Fruit fly (Drosophila melanogaster): ENCODE data around the gene Lsp1beta.

Gene Lsp1beta

DNA sequence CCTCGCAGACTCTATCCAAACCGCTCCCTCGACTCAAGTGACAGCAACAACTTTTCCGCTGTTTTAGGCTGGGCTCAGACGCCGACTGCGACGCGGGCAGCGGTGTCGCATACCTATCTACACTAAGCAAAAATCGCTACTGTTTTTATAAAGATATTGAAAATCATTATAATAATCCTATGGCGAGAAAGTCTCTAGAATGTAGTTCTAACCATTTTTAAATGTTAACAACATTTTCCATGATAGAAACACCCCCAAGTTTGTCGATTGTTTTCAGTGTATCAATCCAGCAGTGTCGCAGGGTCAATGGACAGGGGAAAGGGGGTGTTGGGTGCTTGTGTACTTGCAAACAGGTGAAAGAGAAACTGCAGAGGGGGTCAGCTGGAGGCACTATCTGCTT, 32.4 kb upstream of the Lsp1beta start (continued):
- TF ChIP-seq CG5245 (GFP tag; optimal IDR thresholded peaks at IDR 0.05) (peak; percentile 97), CG18476 (GFP tag; optimal IDR thresholded peaks at IDR 0.05) (peak; percentile 95), p53 (GFP tag; optimal IDR thresholded peaks at IDR 0.05) (peak; percentile 68), CG6272 (GFP tag; IDR thresholded peaks at IDR 0.05) (peak; percentile 92), kay (GFP tag; optimal IDR thresholded peaks at IDR 0.05) (peak; percentile 88), CG15073 (GFP tag; optimal IDR thresholded peaks at IDR 0.05) (peak; percentile 78), CG4424 (GFP tag; optimal IDR thresholded peaks at IDR 0.05) (peak; percentile 97), phol (tag; optimal IDR thresholded peaks at IDR 0.05) (peak; percentile 95), Optix (GFP tag; IDR thresholded peaks at IDR 0.05) (peak; percentile 95), CG34422 (GFP tag; IDR thresholded peaks at IDR 0.05) (peak; percentile 97), CG9817 (tag; optimal IDR thresholded peaks at IDR 0.05) (peak; percentile 97), CG10431 (GFP tag; optimal IDR thresholded peaks at IDR 0.05) (peak; percentile 68), CG1647 (GFP tag; optimal IDR thresholded peaks at IDR 0.05) (peak; percentile 96), CG32767 (GFP tag; IDR thresholded peaks at IDR 0.05) (peak; percentile 93), Sox100B (GFP tag; optimal IDR thresholded peaks at IDR 0.05) (peak; percentile 91), Hr39 (optimal IDR thresholded peaks at IDR 0.05) (no peak), Abd-B (GFP tag; optimal IDR thresholded peaks at IDR 0.05) (peak; percentile 88), CG31388 (GFP tag; optimal IDR thresholded peaks at IDR 0.05) (peak; percentile 87), lmd (GFP tag; IDR thresholded peaks at IDR 0.05) (peak; percentile 96), tll (GFP tag; optimal IDR thresholded peaks at IDR 0.05) (peak in 1 of 2 experiments; percentile 71), peb (GFP tag; IDR thresholded peaks at IDR 0.05) (peak; percentile 88), gt (GFP tag; IDR thresholded peaks at IDR 0.05) (peak; percentile 81), ftz-f1 (GFP tag; optimal IDR thresholded peaks at IDR 0.05) (peak; percentile 79), H15 (GFP tag; IDR thresholded peaks at IDR 0.05) (peak; percentile 96), CG11398 (GFP tag; optimal IDR thresholded peaks at IDR 0.05) (peak; percentile 84), CG1602 (GFP tag; optimal IDR thresholded peaks at IDR 0.05) (peak; percentile 94), CG2199 (GFP tag; IDR thresholded peaks at IDR 0.05) (peak; percentile 96), Mad (GFP tag; optimal IDR thresholded peaks at IDR 0.05) (peak; percentile 96), D19A (tag; optimal IDR thresholded peaks at IDR 0.05) (peak; percentile 92), CG4328 (GFP tag; optimal IDR thresholded peaks at IDR 0.05) (peak; percentile 87), CG3995 (GFP tag; optimal IDR thresholded peaks at IDR 0.05) (peak; percentile 70), ase (GFP tag; IDR thresholded peaks at IDR 0.05) (peak; percentile 96), unc-4 (GFP tag; IDR thresholded peaks at IDR 0.05; ENCODE audit: partially characterized antibody) (no peak), sug (tag; optimal IDR thresholded peaks at IDR 0.05) (peak; percentile 91), twi (tag; optimal IDR thresholded peaks at IDR 0.05) (peak; percentile 88), CG16815 (GFP tag; optimal IDR thresholded peaks at IDR 0.05) (peak; percentile 93), CG9437 (GFP tag; optimal IDR thresholded peaks at IDR 0.05) (peak; percentile 89), CG8359 (GFP tag; optimal IDR thresholded peaks at IDR 0.05; ENCODE audit: borderline replicate concordance) (peak; percentile 87), Stat92E (GFP tag; optimal IDR thresholded peaks at IDR 0.05) (peak in 1 of 3 experiments; percentile 37), gem (tag; optimal IDR thresholded peaks at IDR 0.05) (peak; percentile 97), C15 (GFP tag; IDR thresholded peaks at IDR 0.05) (peak; percentile 94), sens (GFP tag) (peak; percentile 99), Atf3 (GFP tag; optimal IDR thresholded peaks at IDR 0.05) (peak; percentile 87), btn (GFP tag; optimal IDR thresholded peaks at IDR 0.05) (peak; percentile 92), Hr3 (GFP tag; optimal IDR thresholded peaks at IDR 0.05) (peak; percentile 95), pzg (GFP tag; optimal IDR thresholded peaks at IDR 0.05) (peak; percentile 16), Dbx (GFP tag; IDR thresholded peaks at IDR 0.05) (peak; percentile 97), CG31224 (GFP tag; IDR thresholded peaks at IDR 0.05) (peak; percentile 90), HmgZ (tag; optimal IDR thresholded peaks at IDR 0.05) (peak; percentile 97), salm (tag; optimal IDR thresholded peaks at IDR 0.05) (peak; percentile 93), Dp (GFP tag; optimal IDR thresholded peaks at IDR 0.05) (peak; percentile 11), otp (GFP tag; IDR thresholded peaks at IDR 0.05) (peak; percentile 98)

Data from whole organism, embryonic.